Fruit fly (Drosophila melanogaster): Measurements from ENCODE around the gene HINT1.

HINT1 gene

dm6 chr2L:2759654-2760053 is 10.3 kb upstream of the HINT1 start, which contains the start of the genes HemK2, Snapin and Tnpo-SR:
HemK2 (minus strand) TSS chr2L:2759677.
Snapin (minus strand) TSS chr2L:2759677.
Tnpo-SR (plus strand) TSS chr2L:2759924.
- TF ChIP-seq br (GFP tag; optimal IDR thresholded peaks at IDR 0.05), result peak; percentile 91
- no peak for TF ChIP-seq brk (GFP tag; optimal IDR thresholded peaks at IDR 0.05)
- TF ChIP-seq Hr83 (GFP tag; optimal IDR thresholded peaks at IDR 0.05; ENCODE audit: poor library complexity, severe bottlenecking), result peak; percentile 88
- peak; percentile 93 for TF ChIP-seq OdsH (GFP tag; optimal IDR thresholded peaks at IDR 0.05)
- TF ChIP-seq N (GFP tag; optimal IDR thresholded peaks at IDR 0.05), result no peak
- TF ChIP-seq GATAd (GFP tag; optimal IDR thresholded peaks at IDR 0.05), result no peak
- peak; percentile 84 for TF ChIP-seq CG32264 (GFP tag; optimal IDR thresholded peaks at IDR 0.05)
- TF ChIP-seq tai (GFP tag; optimal IDR thresholded peaks at IDR 0.05), result no peak
- TF ChIP-seq lola (GFP tag; optimal IDR thresholded peaks at IDR 0.05), result no peak
- peak; percentile 92 for TF ChIP-seq ey (GFP tag; optimal IDR thresholded peaks at IDR 0.05)
- TF ChIP-seq dmrt93B (GFP tag; optimal IDR thresholded peaks at IDR 0.05), result peak; percentile 88
- TF ChIP-seq Rel (GFP tag; optimal IDR thresholded peaks at IDR 0.05), result peak; percentile 30
- peak; percentile 80 for TF ChIP-seq Rel (tag; optimal IDR thresholded peaks at IDR 0.05)
- peak; percentile 94 for TF ChIP-seq Jra (GFP tag; optimal IDR thresholded peaks at IDR 0.05)
- peak; percentile 93 for TF ChIP-seq CG9705 (GFP tag; optimal IDR thresholded peaks at IDR 0.05)
- TF ChIP-seq woc (GFP tag; optimal IDR thresholded peaks at IDR 0.05), result peak; percentile 90
- no peak for TF ChIP-seq dl (GFP tag; optimal IDR thresholded peaks at IDR 0.05; ENCODE audit: insufficient read depth in 1 of 2, partially characterized antibody in 2 of 2)
- peak; percentile 8 for TF ChIP-seq Mio (GFP tag; optimal IDR thresholded peaks at IDR 0.05)
- TF ChIP-seq Hr78 (GFP tag; optimal IDR thresholded peaks at IDR 0.05), result no peak
- peak; percentile 97 for TF ChIP-seq HLH106 (tag; optimal IDR thresholded peaks at IDR 0.05)
- TF ChIP-seq Abd-B (GFP tag; optimal IDR thresholded peaks at IDR 0.05), result no peak
- no peak for TF ChIP-seq Dfd (GFP tag; optimal IDR thresholded peaks at IDR 0.05)
- no peak for TF ChIP-seq pan (optimal IDR thresholded peaks at IDR 0.05)
- no peak for TF ChIP-seq CrebA (GFP tag; optimal IDR thresholded peaks at IDR 0.05; ENCODE audit: borderline replicate concordance)
- peak; percentile 89 for TF ChIP-seq sage (GFP tag; optimal IDR thresholded peaks at IDR 0.05)
- peak; percentile 75 to 95 for TF ChIP-seq foxo (GFP tag; optimal IDR thresholded peaks at IDR 0.05)
- TF ChIP-seq dsf (GFP tag; optimal IDR thresholded peaks at IDR 0.05; ENCODE audit: borderline replicate concordance), result peak; percentile 90
- TF ChIP-seq Sp1 (GFP tag; optimal IDR thresholded peaks at IDR 0.05), result peak; percentile 92
- peak; percentile 89 for TF ChIP-seq psq (GFP tag; optimal IDR thresholded peaks at IDR 0.05)
- peak; percentile 97 for TF ChIP-seq h (GFP tag; optimal IDR thresholded peaks at IDR 0.05)
- TF ChIP-seq jim (GFP tag; optimal IDR thresholded peaks at IDR 0.05), result peak; percentile 50
- no peak for TF ChIP-seq Vsx2 (GFP tag; optimal IDR thresholded peaks at IDR 0.05; ENCODE audit: partially characterized antibody)
- peak; percentile 81 for TF ChIP-seq sv (GFP tag; optimal IDR thresholded peaks at IDR 0.05)
- peak; percentile 95 for TF ChIP-seq Hnf4 (GFP tag; optimal IDR thresholded peaks at IDR 0.05)
- TF ChIP-seq rgr (GFP tag; optimal IDR thresholded peaks at IDR 0.05), result peak; percentile 94
- no peak for TF ChIP-seq Dif (GFP tag; optimal IDR thresholded peaks at IDR 0.05; ENCODE audit: partially characterized antibody)
- TF ChIP-seq Myc (optimal IDR thresholded peaks at IDR 0.05), result peak; percentile 18
- peak; percentile 92 for TF ChIP-seq fru (GFP tag; optimal IDR thresholded peaks at IDR 0.05)
- no peak for TF ChIP-seq usp (GFP tag; optimal IDR thresholded peaks at IDR 0.05)

- TF ChIP-seq Myc (optimal IDR thresholded peaks at IDR 0.05) (no peak), Jra (GFP tag; optimal IDR thresholded peaks at IDR 0.05) (no peak), usp (GFP tag; optimal IDR thresholded peaks at IDR 0.05) (no peak), Hr83 (GFP tag; optimal IDR thresholded peaks at IDR 0.05; ENCODE audit: poor library complexity, severe bottlenecking) (no peak), ey (GFP tag; optimal IDR thresholded peaks at IDR 0.05) (no peak), Dfd (GFP tag; optimal IDR thresholded peaks at IDR 0.05) (no peak), brk (GFP tag; optimal IDR thresholded peaks at IDR 0.05) (no peak), tai (GFP tag; optimal IDR thresholded peaks at IDR 0.05) (no peak), dmrt93B (GFP tag; optimal IDR thresholded peaks at IDR 0.05) (no peak), N (GFP tag; optimal IDR thresholded peaks at IDR 0.05) (no peak), dl (GFP tag; optimal IDR thresholded peaks at IDR 0.05; ENCODE audit: insufficient read depth in 1 of 2, partially characterized antibody in 2 of 2) (no peak), jim (GFP tag; optimal IDR thresholded peaks at IDR 0.05) (no peak), woc (GFP tag; optimal IDR thresholded peaks at IDR 0.05) (no peak), fru (GFP tag; optimal IDR thresholded peaks at IDR 0.05) (no peak), Rel (GFP tag; optimal IDR thresholded peaks at IDR 0.05) (no peak), Rel (tag; optimal IDR thresholded peaks at IDR 0.05) (no peak), OdsH (GFP tag; optimal IDR thresholded peaks at IDR 0.05) (no peak), sv (GFP tag; optimal IDR thresholded peaks at IDR 0.05) (no peak), psq (GFP tag; optimal IDR thresholded peaks at IDR 0.05) (no peak), br (GFP tag; optimal IDR thresholded peaks at IDR 0.05) (no peak), Hnf4 (GFP tag; optimal IDR thresholded peaks at IDR 0.05) (no peak)
Observed at dm6 chr2L:2760288-2760687, 9.6 kb upstream of the HINT1 start.

Data from whole organism, wandering third instar larva.